Worm (Caenorhabditis elegans) whole organism, L1 larva: ENCODE measurements around the gene ZK1240.8.
"Not testable (repeated sequence)": the region's sequence is repeated elsewhere in the genome, so short reads cannot be mapped to it uniquely, and the experiment has no call there.

Experiments
- C04F5.9 ChIP-seq: sonication (generic microtip); optimal IDR thresholded peaks from 2 replicates; lab custom pipeline; 2016; ENCODE audit warnings: missing genetic modification characterization, missing compliant biosample characterization
- C34B4.2 ChIP-seq: sonication (generic microtip); optimal IDR thresholded peaks from 2 replicates; lab custom pipeline; 2017; ENCODE audit warnings: mild to moderate bottlenecking, missing genetic modification characterization, missing compliant biosample characterization
- F16B12.6 ChIP-seq: fragments of 150-350 bp; optimal IDR thresholded peaks from 2 replicates; lab custom pipeline; 2014; ENCODE audit warnings: missing biosample characterization, missing genetic modification characterization
- Y116A8C.19 ChIP-seq: sonication (generic microtip); optimal IDR thresholded peaks from 2 replicates; lab custom pipeline; 2016; ENCODE audit warnings: missing compliant biosample characterization, missing genetic modification characterization, borderline replicate concordance
- alr-1 ChIP-seq: fragments of 200-800 bp; sonication (Bioruptor generic); optimal IDR thresholded peaks from 2 replicates; lab custom pipeline; 2018; ENCODE audit warnings: borderline replicate concordance, mild to moderate bottlenecking, missing genetic modification characterization, missing compliant biosample characterization
- ama-1 ChIP-seq: fragments of 150-350 bp; optimal IDR thresholded peaks from 2 replicates; lab custom pipeline; 2014
- ceh-8 ChIP-seq: fragments of 200-800 bp; sonication (Bioruptor generic); optimal IDR thresholded peaks from 2 replicates; lab custom pipeline; 2018; ENCODE audit warnings: mild to moderate bottlenecking, missing genetic modification characterization, moderate library complexity, missing compliant biosample characterization
- ceh-82 ChIP-seq, 3 experiments: fragments of 150-350 bp in 1 of 3; sonication (generic microtip) in 2 of 3; optimal IDR thresholded peaks; 2 replicates each; lab custom pipeline; 2014 to 2017; ENCODE audit warnings: missing biosample characterization in 3 of 3, missing genetic modification characterization in 3 of 3
- ceh-88 ChIP-seq: fragments of 200-800 bp; sonication (Bioruptor generic); IDR thresholded peaks from 2 replicates; pipeline ENCODE4 v1.3.6; 2022; ENCODE audit warnings: missing genetic modification characterization, missing compliant biosample characterization
- ces-1 ChIP-seq: fragments of 150-350 bp; optimal IDR thresholded peaks from 2 replicates; lab custom pipeline; 2014; ENCODE audit warnings: missing biosample characterization, missing genetic modification reagents, missing genetic modification characterization
- dpl-1 ChIP-seq, 3 experiments: fragments of 150-350 bp in 2 of 3; sonication (generic microtip) in 1 of 3; optimal IDR thresholded peaks; 2 replicates each; lab custom pipeline; 2014 to 2017; ENCODE audit warnings: missing biosample characterization in 3 of 3, missing genetic modification characterization in 3 of 3, missing genetic modification reagents in 3 of 3
- efl-1 ChIP-seq, 4 experiments: fragments of 150-350 bp; optimal IDR thresholded peaks in 3 of 4; peaks in 1 of 4; 1 replicate in 1 of 4; 2 replicates in 3 of 4; lab custom pipeline; 2014; ENCODE audit warnings: missing biosample characterization in 2 of 4, missing genetic modification characterization in 2 of 4, missing genetic modification reagents in 2 of 4
- egl-13 ChIP-seq: sonication (generic microtip); optimal IDR thresholded peaks from 2 replicates; lab custom pipeline; 2016; ENCODE audit warnings: missing genotype, missing genetic modification reagents, missing genetic modification characterization, missing compliant biosample characterization
- elt-3 ChIP-seq, 6 experiments: fragments of 150-350 bp in 1 of 6; sonication (generic microtip); optimal IDR thresholded peaks; 2 replicates each; lab custom pipeline; 2017 to 2018; ENCODE audit warnings: missing biosample characterization in 6 of 6, missing genetic modification characterization in 6 of 6, inconsistent platforms in 1 of 6
- fkh-10 ChIP-seq: sonication (generic microtip); optimal IDR thresholded peaks from 2 replicates; lab custom pipeline; 2017; ENCODE audit warnings: missing biosample characterization, missing genetic modification reagents, missing genetic modification characterization
- hlh-17 ChIP-seq: fragments of 200-800 bp; sonication (Bioruptor generic); optimal IDR thresholded peaks from 2 replicates; lab custom pipeline; 2018; ENCODE audit warnings: missing genetic modification characterization, mild to moderate bottlenecking, missing compliant biosample characterization, moderate library complexity, borderline replicate concordance
- irx-1 ChIP-seq: sonication (generic microtip); optimal IDR thresholded peaks from 2 replicates; lab custom pipeline; 2016; ENCODE audit warnings: missing genetic modification characterization, missing compliant biosample characterization
- isw-1 ChIP-seq: fragments of 200-800 bp; sonication (Bioruptor generic); IDR thresholded peaks from 2 replicates; pipeline ENCODE4 v1.3.6; 2022; ENCODE audit warnings: missing genetic modification characterization, missing compliant biosample characterization
- jun-1 ChIP-seq: fragments of 150-350 bp; optimal IDR thresholded peaks from 2 replicates; lab custom pipeline; 2014; ENCODE audit warnings: missing biosample characterization, missing genetic modification reagents, missing genetic modification characterization
- lin-14 ChIP-seq: fragments of 200-800 bp; sonication (Bioruptor generic); optimal IDR thresholded peaks from 2 replicates; lab custom pipeline; 2018; ENCODE audit warnings: mild to moderate bottlenecking, missing genetic modification characterization, moderate library complexity, missing compliant biosample characterization
- lin-15B ChIP-seq: fragments of 150-350 bp; sonication (generic microtip); optimal IDR thresholded peaks from 3 replicates; lab custom pipeline; 2014; ENCODE audit warnings: missing biosample characterization, missing genetic modification characterization
- lin-39 ChIP-seq: fragments of 150-350 bp; optimal IDR thresholded peaks from 2 replicates; lab custom pipeline; 2014; ENCODE audit warnings: missing biosample characterization, missing genetic modification reagents, missing genetic modification characterization
- lsy-2 ChIP-seq, 2 experiments: fragments of 150-350 bp; optimal IDR thresholded peaks; 2 replicates each; lab custom pipeline; 2014; ENCODE audit warnings: missing biosample characterization in 2 of 2, missing genetic modification characterization in 2 of 2
- mdl-1 ChIP-seq, 2 experiments: fragments of 150-350 bp; optimal IDR thresholded peaks; 2 replicates each; lab custom pipeline; 2014 to 2017; ENCODE audit warnings: missing biosample characterization in 2 of 2, missing genetic modification characterization in 2 of 2, inconsistent platforms in 1 of 2
- mep-1 ChIP-seq: fragments of 150-350 bp; optimal IDR thresholded peaks from 2 replicates; lab custom pipeline; 2014; ENCODE audit warnings: missing biosample characterization, missing genetic modification characterization
- nhr-20 ChIP-seq: sonication (generic microtip); optimal IDR thresholded peaks from 2 replicates; lab custom pipeline; 2016; ENCODE audit warnings: mild to moderate bottlenecking, missing genetic modification characterization, missing compliant biosample characterization
- nhr-47 ChIP-seq: sonication (generic microtip); optimal IDR thresholded peaks from 2 replicates; lab custom pipeline; 2016; ENCODE audit warnings: mild to moderate bottlenecking, missing genetic modification characterization, moderate library complexity, missing compliant biosample characterization
- pax-3 ChIP-seq: fragments of 200-800 bp; sonication (Bioruptor generic); optimal IDR thresholded peaks from 2 replicates; lab custom pipeline; 2018; ENCODE audit warnings: mild to moderate bottlenecking, missing genetic modification characterization, moderate library complexity, missing compliant biosample characterization
- rnt-1 ChIP-seq: sonication (generic microtip); optimal IDR thresholded peaks from 2 replicates; lab custom pipeline; 2016; ENCODE audit warnings: mild to moderate bottlenecking, missing genetic modification characterization, moderate library complexity, missing compliant biosample characterization
- sox-4 ChIP-seq: sonication (generic microtip); optimal IDR thresholded peaks from 2 replicates; lab custom pipeline; 2016; ENCODE audit warnings: missing genetic modification characterization, missing compliant biosample characterization
- swsn-7 ChIP-seq: sonication (generic microtip); optimal IDR thresholded peaks from 2 replicates; lab custom pipeline; 2016; ENCODE audit warnings: missing genetic modification characterization, missing compliant biosample characterization
- unc-86 ChIP-seq: sonication (generic microtip); optimal IDR thresholded peaks from 2 replicates; lab custom pipeline; 2016; ENCODE audit warnings: missing genetic modification characterization, missing compliant biosample characterization
- unc-98 ChIP-seq: fragments of 200-800 bp; sonication (Bioruptor generic); IDR thresholded peaks from 2 replicates; pipeline ENCODE4 v1.3.6; 2022; ENCODE audit warnings: missing genetic modification characterization, missing compliant biosample characterization
- xbp-1 ChIP-seq: sonication (generic microtip); optimal IDR thresholded peaks from 2 replicates; lab custom pipeline; 2016; ENCODE audit warnings: missing genetic modification characterization, missing compliant biosample characterization
- ztf-4 ChIP-seq: fragments of 150-350 bp; optimal IDR thresholded peaks from 2 replicates; lab custom pipeline; 2014; ENCODE audit warnings: missing biosample characterization, missing genetic modification characterization

The ZK1240.8 gene

DNA sequence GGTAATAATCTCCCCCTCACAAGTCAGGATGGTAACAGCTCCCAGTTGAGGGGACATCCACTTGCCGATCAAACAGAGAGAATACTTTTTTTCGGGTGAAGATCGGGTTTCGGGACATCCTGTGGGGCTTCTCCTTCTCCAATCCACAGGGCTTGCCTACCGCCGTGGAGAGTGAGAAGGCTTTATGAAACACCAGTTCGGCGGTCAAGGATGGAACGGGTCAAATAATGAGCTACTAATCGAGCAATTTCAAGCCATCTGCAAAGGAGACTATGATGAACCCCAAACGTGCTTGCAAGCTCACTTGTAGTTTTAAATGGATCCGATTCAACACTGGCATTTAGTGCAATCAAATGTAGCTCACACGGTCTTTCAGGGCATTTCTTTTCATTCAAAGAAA lies 44.2 kb downstream of the ZK1240.8 start:
- TF ChIP-seq efl-1 (optimal IDR thresholded peaks at IDR 0.05; lab: Kevin White, UChicago), result no peak
- TF ChIP-seq efl-1 (GFP tag; optimal IDR thresholded peaks at IDR 0.05 in 1 of 2; lab: Kevin White, UChicago), result peak in 1 of 2 experiments; percentile 57
- no peak for TF ChIP-seq hlh-17 (GFP tag; lab: Kevin White, UChicago)
- TF ChIP-seq, all 84 proteins: peak for 1

DNA sequence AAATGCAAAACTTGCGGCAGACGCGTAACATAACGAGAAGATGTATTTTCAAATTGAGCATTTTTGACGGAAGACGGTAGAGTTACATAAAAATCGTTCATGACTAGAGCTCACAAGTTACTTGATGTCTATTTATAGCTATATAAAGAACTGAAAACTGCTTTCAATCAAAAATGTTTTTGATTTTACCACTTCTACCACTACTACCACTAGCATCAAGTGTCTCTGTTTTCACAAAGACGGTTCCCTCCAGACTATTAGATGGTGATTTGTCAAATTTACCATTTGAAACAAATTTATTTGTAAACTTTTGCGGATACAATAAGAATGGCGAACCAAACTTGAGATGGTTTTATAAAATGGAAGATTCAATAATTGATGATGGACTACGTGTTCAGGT lies 46.3 kb downstream of the ZK1240.8 start, which contains the start of gene K09F6.9:
Gene K09F6.9 (minus strand): TSS at position 101 of the 400 bp plus-strand sequence.
- not testable (repeated sequence) for TF ChIP-seq ceh-88 (GFP tag; lab: Robert Waterston, UW); pax-3 (tag; lab: Kevin White, UChicago); lsy-2 (tag; optimal IDR thresholded peaks at IDR 0.05; lab: Kevin White, UChicago)

DNA sequence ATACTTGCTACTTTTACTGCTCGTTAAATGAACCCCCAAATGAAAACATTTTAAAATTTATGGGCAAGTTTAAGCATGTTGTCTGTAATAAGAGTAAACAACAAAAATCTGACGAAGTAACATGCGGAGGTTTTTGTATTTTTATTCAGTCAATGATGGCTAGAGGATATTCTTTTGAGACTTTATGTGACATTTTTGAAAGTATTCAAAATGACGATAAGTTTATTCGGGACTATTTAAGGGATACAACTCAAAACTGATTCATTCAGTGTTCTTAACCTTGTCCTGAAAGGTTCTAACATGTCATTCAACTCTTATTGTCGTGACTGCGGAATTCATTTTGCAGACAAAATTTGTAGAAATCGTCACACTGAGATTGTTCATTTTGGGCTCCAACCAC lies 49.0 kb downstream of the ZK1240.8 start, which contains the start of gene K09F6.11:
Gene K09F6.11 (plus strand): TSS at position 301 of the 400 bp plus-strand sequence.
- TF ChIP-seq sox-4, result no peak
- TF ChIP-seq unc-86 (tag; lab: Kevin White, UChicago), result no peak
- no peak for TF ChIP-seq C04F5.9 (tag; lab: Kevin White, UChicago)
- TF ChIP-seq elt-3 (tag; optimal IDR thresholded peaks at IDR 0.05; lab: Kevin White, UChicago), result no peak
- no peak for TF ChIP-seq F16B12.6 (tag; lab: Kevin White, UChicago)
- no peak for TF ChIP-seq ceh-82 (tag; optimal IDR thresholded peaks at IDR 0.05; lab: Kevin White, UChicago)
- no peak for TF ChIP-seq ztf-4 (tag; lab: Kevin White, UChicago)
- TF ChIP-seq ces-1 (GFP tag; lab: Kevin White, UChicago), result no peak
- TF ChIP-seq swsn-7 (tag; lab: Kevin White, UChicago), result no peak
- TF ChIP-seq alr-1 (tag; lab: Kevin White, UChicago), result no peak
- TF ChIP-seq nhr-20, result no peak
- TF ChIP-seq nhr-47 (tag; lab: Kevin White, UChicago), result no peak
- no peak for TF ChIP-seq xbp-1 (tag; lab: Kevin White, UChicago)
- TF ChIP-seq mdl-1 (tag; optimal IDR thresholded peaks at IDR 0.05; lab: Kevin White, UChicago), result no peak
- TF ChIP-seq irx-1 (tag; lab: Kevin White, UChicago), result no peak

- TF ChIP-seq lin-14 (GFP tag; lab: Kevin White, UChicago) (no peak), lin-15B (tag; lab: Kevin White, UChicago) (no peak), sox-4 (no peak), dpl-1 (GFP tag; optimal IDR thresholded peaks at IDR 0.05; lab: Kevin White, UChicago) (no peak), ceh-8 (GFP tag; lab: Kevin White, UChicago) (no peak), xbp-1 (tag; lab: Kevin White, UChicago) (no peak), ama-1 (lab: Kevin White, UChicago) (no peak), lin-39 (no peak), jun-1 (no peak), nhr-47 (tag; lab: Kevin White, UChicago) (no peak), Y116A8C.19 (tag; lab: Kevin White, UChicago) (no peak), fkh-10 (GFP tag; lab: Kevin White, UChicago) (no peak), C34B4.2 (tag; lab: Kevin White, UChicago) (no peak), egl-13 (tag; lab: Kevin White, UChicago) (no peak), mep-1 (tag; lab: Kevin White, UChicago) (no peak), rnt-1 (tag; lab: Kevin White, UChicago) (no peak), ceh-88 (GFP tag; lab: Robert Waterston, UW) (no peak), alr-1 (tag; lab: Kevin White, UChicago) (no peak), unc-98 (GFP tag; lab: Robert Waterston, UW) (no peak), isw-1 (GFP tag; lab: Robert Waterston, UW) (no peak)
These were observed 49.6 kb downstream of the ZK1240.8 start, which contains the start of gene K09F6.6 for ce11 chrII:2279263-2279662. Gene K09F6.6 (minus strand): TSS chrII:2279305.
